Fruit fly (Drosophila melanogaster) S2 (cell line): Measurements from ENCODE around the gene hoe1.

Experiments used
- CG8478 ChIP-seq: fragments of >200 bp; optimal IDR thresholded peaks from 2 replicates; lab custom pipeline; 2018
- CTCF ChIP-seq, 2 experiments: fragments of >200 bp; optimal IDR thresholded peaks; 2 replicates each; lab custom pipeline; 2018

hoe1 gene

DNA sequence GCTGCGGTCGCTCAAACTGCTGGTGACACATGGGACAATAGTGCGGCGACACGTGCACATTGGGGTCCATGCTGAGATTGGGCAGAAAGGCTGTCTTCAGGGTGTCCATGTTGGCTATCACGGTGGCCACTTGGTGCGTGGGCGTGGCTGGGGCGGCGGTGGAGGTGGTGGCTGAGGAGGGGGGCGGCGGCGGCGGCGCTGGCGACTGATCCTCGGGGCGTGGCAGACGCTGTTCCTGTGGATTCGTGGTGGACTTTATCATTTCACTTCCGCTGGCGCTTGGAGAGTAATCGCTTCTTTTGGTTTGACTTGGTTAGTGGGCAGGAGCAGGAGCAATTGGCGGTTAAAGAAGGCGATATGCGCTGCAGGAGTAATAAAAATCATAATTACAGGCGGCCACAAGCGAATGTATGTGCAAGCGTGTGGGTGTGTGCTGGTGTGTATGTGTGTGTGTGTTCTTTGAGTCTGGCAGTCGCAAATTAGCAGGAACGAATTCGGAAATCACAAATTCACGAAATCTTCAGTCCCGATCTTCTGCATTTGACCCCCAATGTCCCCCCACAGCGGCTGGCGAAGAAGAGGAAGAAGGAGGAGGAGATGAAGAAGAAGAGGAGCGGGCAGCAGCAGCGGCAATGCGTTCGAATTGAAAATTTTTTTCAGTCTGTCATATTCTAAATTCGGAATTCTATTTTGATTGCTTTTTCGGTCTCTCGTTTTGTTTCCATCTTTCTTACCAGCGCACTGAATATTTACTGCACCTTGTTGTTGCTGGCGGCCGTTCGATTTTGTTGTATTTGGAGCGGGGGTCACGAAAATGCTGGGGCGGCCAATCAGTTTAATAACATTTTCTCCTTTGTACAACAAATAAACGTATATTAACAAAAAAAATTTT, 49.8 kb downstream of the hoe1 start:
- TF ChIP-seq CTCF (optimal IDR thresholded peaks at IDR 0.05; lab: Kevin White, UChicago) (no peak), CG8478 (no peak)

DNA sequence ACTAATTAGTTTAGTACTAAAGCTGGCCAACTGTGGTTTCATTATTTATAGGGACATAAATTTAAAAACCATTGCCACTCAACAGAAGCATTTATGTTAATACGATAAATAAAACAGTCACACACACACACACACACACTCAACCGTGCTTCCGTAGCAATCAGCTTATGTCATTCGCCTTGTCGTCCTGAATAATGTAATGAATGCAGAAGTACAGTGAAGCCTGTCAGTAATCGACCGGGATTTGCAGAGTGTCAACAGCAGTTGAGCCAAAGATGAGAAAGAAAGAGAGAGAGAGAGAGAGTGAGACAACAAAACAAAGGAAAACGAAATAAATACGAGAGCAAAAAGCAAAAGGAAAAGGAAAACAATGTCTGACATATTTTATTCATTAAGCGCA, 63.8 kb downstream of the hoe1 start:
- TF ChIP-seq CTCF (optimal IDR thresholded peaks at IDR 0.05; lab: Kevin White, UChicago) (no peak), CG8478 (no peak)

DNA sequence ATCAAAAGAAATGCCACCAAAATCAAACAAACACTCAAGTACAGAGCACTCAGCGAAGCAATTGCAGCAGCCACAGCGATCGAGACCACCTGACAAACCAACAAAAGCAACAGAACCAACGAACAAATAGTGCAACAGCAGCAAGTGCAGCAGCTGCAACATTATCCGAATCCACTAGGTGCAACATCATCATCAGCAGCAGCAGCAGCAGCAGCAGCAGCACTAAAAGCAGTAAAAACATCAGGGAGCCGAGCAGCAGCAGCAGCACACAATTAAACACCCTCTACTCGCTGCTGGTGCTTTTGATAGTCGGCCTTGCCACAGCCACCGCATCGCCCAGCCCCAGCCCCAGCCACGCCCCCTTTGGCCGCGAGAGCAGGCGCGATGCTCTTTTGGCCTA, 66.8 kb downstream of the hoe1 start:
- TF ChIP-seq CG8478, result no peak
- TF ChIP-seq CTCF (optimal IDR thresholded peaks at IDR 0.05; lab: Kevin White, UChicago), result no peak

DNA sequence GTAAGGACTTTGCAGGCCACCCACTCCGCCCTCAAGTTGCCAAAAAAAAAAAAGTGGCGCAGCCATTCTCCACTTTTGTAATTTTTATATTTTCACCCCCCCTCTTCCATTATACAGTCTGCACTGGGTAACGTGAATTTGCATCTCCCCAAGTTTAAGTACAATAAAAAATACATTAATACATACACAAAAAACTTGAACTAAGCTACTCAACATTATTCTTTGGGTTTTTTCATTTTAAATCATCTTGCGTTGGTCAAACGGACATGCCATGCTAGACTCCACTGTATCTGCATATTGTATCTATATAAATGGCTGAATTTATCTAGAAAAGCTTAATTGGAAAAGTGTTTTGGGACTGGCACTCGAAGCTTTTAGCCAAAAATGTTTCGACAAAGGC, 70.7 kb downstream of the hoe1 start:
- TF ChIP-seq CG8478, result no peak
- no peak for TF ChIP-seq CTCF (optimal IDR thresholded peaks at IDR 0.05; lab: Kevin White, UChicago)
